Fruit fly (Drosophila melanogaster): Measurements from ENCODE around the gene CG11756.

The CG11756 gene

DNA sequence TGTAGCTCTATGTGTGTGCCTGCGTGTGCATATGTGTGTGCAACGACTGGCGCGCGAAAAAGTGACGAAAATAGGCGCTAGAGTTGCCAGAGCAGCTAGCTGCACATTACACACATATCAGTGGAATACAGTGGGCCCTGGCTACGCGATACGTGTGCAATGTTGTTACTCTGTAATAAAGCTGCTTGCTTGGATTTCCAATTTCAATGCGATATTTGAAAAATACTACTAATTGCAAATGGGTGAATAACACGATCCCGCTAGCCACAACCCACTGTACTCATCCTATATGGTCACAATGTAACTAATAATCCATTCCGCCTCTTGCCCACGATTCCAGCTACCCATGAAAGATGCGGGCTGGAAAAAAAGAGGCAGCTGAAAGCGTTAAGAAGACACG, 3.4 kb downstream of the CG11756 start:
- TF ChIP-seq EcR (GFP tag; optimal IDR thresholded peaks at IDR 0.05) (no peak), CG12605 (GFP tag; IDR thresholded peaks at IDR 0.05) (peak; percentile 97), CG8159 (tag; optimal IDR thresholded peaks at IDR 0.05) (peak; percentile 89), Ets98B (GFP tag; IDR thresholded peaks at IDR 0.05) (peak; percentile 98), CG8301 (tag; optimal IDR thresholded peaks at IDR 0.05) (peak; percentile 95), CG15710 (tag; optimal IDR thresholded peaks at IDR 0.05) (peak; percentile 91), CG17806 (tag; optimal IDR thresholded peaks at IDR 0.05) (peak; percentile 90), CG32121 (GFP tag; IDR thresholded peaks at IDR 0.05) (peak; percentile 98), fd96Ca (GFP tag; IDR thresholded peaks at IDR 0.05) (peak; percentile 99), D1 (tag; optimal IDR thresholded peaks at IDR 0.05) (no peak), CG13204 (GFP tag; optimal IDR thresholded peaks at IDR 0.05) (peak; percentile 88), Pif1A (GFP tag; optimal IDR thresholded peaks at IDR 0.05) (peak; percentile 95), CG9948 (tag; optimal IDR thresholded peaks at IDR 0.05) (peak; percentile 88), CG14655 (GFP tag; optimal IDR thresholded peaks at IDR 0.05) (peak; percentile 95), Snoo (tag; optimal IDR thresholded peaks at IDR 0.05) (peak; percentile 90), CG34367 (tag; optimal IDR thresholded peaks at IDR 0.05) (peak; percentile 92), rn (GFP tag; IDR thresholded peaks at IDR 0.05) (peak; percentile 94), CG4496 (GFP tag; IDR thresholded peaks at IDR 0.05) (peak; percentile 99), gl (tag; optimal IDR thresholded peaks at IDR 0.05) (peak; percentile 90), CG10348 (GFP tag; IDR thresholded peaks at IDR 0.05) (peak; percentile 91), Pif1B (GFP tag; optimal IDR thresholded peaks at IDR 0.05) (peak; percentile 88)

- TF ChIP-seq Ets98B (GFP tag; IDR thresholded peaks at IDR 0.05) (no peak), CG13204 (GFP tag; optimal IDR thresholded peaks at IDR 0.05) (peak; percentile 65), EcR (GFP tag; optimal IDR thresholded peaks at IDR 0.05) (no peak), CG12605 (GFP tag; IDR thresholded peaks at IDR 0.05) (no peak), CG15710 (tag; optimal IDR thresholded peaks at IDR 0.05) (peak; percentile 14), CG10348 (GFP tag; IDR thresholded peaks at IDR 0.05) (no peak), rn (GFP tag; IDR thresholded peaks at IDR 0.05) (no peak), CG4496 (GFP tag; IDR thresholded peaks at IDR 0.05) (no peak), CG17806 (tag; optimal IDR thresholded peaks at IDR 0.05) (no peak), gl (tag; optimal IDR thresholded peaks at IDR 0.05) (no peak), CG8159 (tag; optimal IDR thresholded peaks at IDR 0.05) (no peak), CG14655 (GFP tag; optimal IDR thresholded peaks at IDR 0.05) (no peak)
Observed at dm6 chrX:11355708-11356174, 7.8 kb downstream of the CG11756 start, which contains the start of gene dsh. Gene dsh (plus strand): TSS chrX:11355881.

DNA sequence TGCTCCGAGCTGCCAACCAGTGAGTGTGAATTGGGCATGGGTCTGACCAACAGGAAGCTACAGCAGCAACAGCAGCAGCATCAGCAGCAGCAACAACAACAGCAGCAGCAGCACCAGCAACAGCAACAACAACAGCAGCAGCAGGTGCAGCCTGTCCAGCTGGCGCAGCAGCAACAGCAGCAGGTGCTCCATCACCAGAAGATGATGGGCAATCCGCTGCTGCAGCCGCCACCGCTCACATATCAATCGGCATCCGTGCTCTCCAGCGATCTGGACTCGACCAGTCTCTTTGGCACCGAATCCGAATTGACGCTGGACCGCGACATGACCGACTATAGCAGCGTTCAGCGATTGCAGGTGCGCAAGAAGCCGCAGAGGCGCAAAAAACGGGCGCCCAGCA, 8.7 kb downstream of the CG11756 start:
- no peak for TF ChIP-seq CG32121 (GFP tag; IDR thresholded peaks at IDR 0.05)
- no peak for TF ChIP-seq CG8159 (tag; optimal IDR thresholded peaks at IDR 0.05)
- TF ChIP-seq Pif1B (GFP tag; optimal IDR thresholded peaks at IDR 0.05): no peak
- TF ChIP-seq CG8301 (tag; optimal IDR thresholded peaks at IDR 0.05): no peak
- TF ChIP-seq fd96Ca (GFP tag; IDR thresholded peaks at IDR 0.05): no peak
- no peak for TF ChIP-seq CG13204 (GFP tag; optimal IDR thresholded peaks at IDR 0.05)

DNA sequence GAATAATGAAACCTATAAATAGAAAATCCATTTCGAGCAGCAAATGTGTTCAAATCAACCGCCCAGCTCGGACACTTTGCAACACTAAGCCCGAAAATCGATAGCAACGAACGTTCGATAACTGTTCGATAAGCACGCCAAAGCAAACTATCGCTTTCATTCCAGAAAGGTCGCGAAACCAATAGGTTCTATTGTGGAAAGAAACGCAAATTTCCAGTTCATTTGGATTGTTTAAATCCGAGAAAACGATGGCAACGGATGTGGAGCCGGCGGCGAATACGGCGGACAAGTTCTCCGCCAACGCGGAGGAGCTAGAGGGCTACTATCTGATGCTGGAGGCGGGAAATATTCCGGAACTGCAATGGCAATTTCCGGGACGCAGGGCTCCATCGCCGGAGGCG, 11.2 kb downstream of the CG11756 start, which contains the start of gene Pa1:
TSS of gene Pa1 (plus strand) at position 156 of the 401 bp plus-strand sequence.
- no peak for TF ChIP-seq CG8301 (tag; optimal IDR thresholded peaks at IDR 0.05)
- TF ChIP-seq D1 (tag; optimal IDR thresholded peaks at IDR 0.05): no peak
- TF ChIP-seq CG32121 (GFP tag; IDR thresholded peaks at IDR 0.05): no peak
- TF ChIP-seq Snoo (tag; optimal IDR thresholded peaks at IDR 0.05): no peak
- TF ChIP-seq EcR (GFP tag; optimal IDR thresholded peaks at IDR 0.05): peak; percentile 35
- TF ChIP-seq CG13204 (GFP tag; optimal IDR thresholded peaks at IDR 0.05): no peak
- peak; percentile 11; the same call in 1 of the 2 replicates for TF ChIP-seq Ets98B (GFP tag; IDR thresholded peaks at IDR 0.05)
- TF ChIP-seq CG17806 (tag; optimal IDR thresholded peaks at IDR 0.05): no peak

DNA sequence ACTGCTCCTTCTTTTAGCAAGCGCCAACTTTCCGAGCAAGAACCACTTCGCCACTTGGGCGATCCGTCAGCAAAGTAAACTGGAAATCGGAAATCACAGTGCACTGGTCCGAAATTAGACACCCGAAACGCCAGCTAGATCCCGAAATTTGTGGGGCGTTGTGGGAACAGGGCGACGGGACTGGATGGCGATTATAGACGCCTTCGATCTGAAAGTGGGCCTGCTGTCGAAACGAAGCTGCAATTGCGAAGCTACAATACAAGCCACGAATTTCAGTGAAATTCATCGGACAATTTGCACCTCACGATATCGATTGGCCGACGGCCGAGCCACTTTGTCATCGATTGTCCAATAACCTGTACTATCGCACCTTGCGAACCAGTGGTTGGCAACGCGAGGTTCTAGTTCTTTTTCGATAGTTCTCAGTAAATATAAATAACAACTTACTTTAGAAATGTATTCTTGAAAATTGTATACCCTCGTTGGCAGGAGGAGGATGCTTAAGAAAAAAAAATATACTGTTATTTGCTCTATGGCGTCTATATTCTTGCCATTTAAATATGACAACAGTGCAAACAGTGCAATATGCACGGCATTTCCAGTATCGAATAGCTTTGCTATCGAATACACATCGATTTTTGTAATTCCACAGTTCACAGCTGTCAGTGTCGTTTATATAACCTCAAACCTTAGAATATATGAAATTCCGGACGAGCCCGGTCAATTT, 20.0 kb downstream of the CG11756 start, which contains the start of the genes hop and Tim8:
TSS of gene hop (minus strand) at position 316 of the 727 bp plus-strand sequence.
TSS of gene Tim8 (plus strand) at position 663 of the 727 bp plus-strand sequence.
- TF ChIP-seq CG17806 (tag; optimal IDR thresholded peaks at IDR 0.05): no peak
- TF ChIP-seq CG32121 (GFP tag; IDR thresholded peaks at IDR 0.05): no peak
- TF ChIP-seq EcR (GFP tag; optimal IDR thresholded peaks at IDR 0.05): no peak
- TF ChIP-seq CG12605 (GFP tag; IDR thresholded peaks at IDR 0.05): no peak
- no peak for TF ChIP-seq CG34367 (tag; optimal IDR thresholded peaks at IDR 0.05)
- no peak for TF ChIP-seq CG4496 (GFP tag; IDR thresholded peaks at IDR 0.05)
- no peak for TF ChIP-seq D1 (tag; optimal IDR thresholded peaks at IDR 0.05)
- TF ChIP-seq CG14655 (GFP tag; optimal IDR thresholded peaks at IDR 0.05): no peak

- TF ChIP-seq CG13204 (GFP tag; optimal IDR thresholded peaks at IDR 0.05) (no peak), gl (tag; optimal IDR thresholded peaks at IDR 0.05) (no peak), CG32121 (GFP tag; IDR thresholded peaks at IDR 0.05) (no peak), CG8301 (tag; optimal IDR thresholded peaks at IDR 0.05) (no peak), CG14655 (GFP tag; optimal IDR thresholded peaks at IDR 0.05) (no peak), Ets98B (GFP tag; IDR thresholded peaks at IDR 0.05) (no peak), rn (GFP tag; IDR thresholded peaks at IDR 0.05) (no peak), Pif1B (GFP tag; optimal IDR thresholded peaks at IDR 0.05) (no peak), CG34367 (tag; optimal IDR thresholded peaks at IDR 0.05) (no peak), CG10348 (GFP tag; IDR thresholded peaks at IDR 0.05) (no peak), Snoo (tag; optimal IDR thresholded peaks at IDR 0.05) (no peak), D1 (tag; optimal IDR thresholded peaks at IDR 0.05) (no peak), CG9948 (tag; optimal IDR thresholded peaks at IDR 0.05) (no peak)
Observed at dm6 chrX:11369374-11369773, 21.5 kb downstream of the CG11756 start, which contains the start of gene dlg1. Gene dlg1 (plus strand): TSS chrX:11369665.

All from whole organism, pupa.